Worm (Caenorhabditis elegans): Measurements from ENCODE around the gene M04G7.5.

ce11 chrIV:438384-438783 is 16.5 kb upstream of the M04G7.5 start:
- no peak for TF ChIP-seq ztf-25 (GFP tag; IDR thresholded peaks at IDR 0.05)
- no peak for TF ChIP-seq snpc-1.3 (tag; optimal IDR thresholded peaks at IDR 0.05; ENCODE audit: insufficient read depth)
- TF ChIP-seq attf-3 (GFP tag; conservative IDR thresholded peaks at IDR 0.05), result no peak
- TF ChIP-seq Y67H2A.10 (GFP tag; conservative IDR thresholded peaks at IDR 0.05), result no peak
- TF ChIP-seq lin-40 (tag; optimal IDR thresholded peaks at IDR 0.05), result no peak
- no peak for TF ChIP-seq madf-8 (GFP tag; conservative IDR thresholded peaks at IDR 0.05)
- no peak for TF ChIP-seq F39B2.1 (GFP tag; IDR thresholded peaks at IDR 0.05)
- TF ChIP-seq efl-1 (GFP tag; optimal IDR thresholded peaks at IDR 0.05), result no peak
- no peak for TF ChIP-seq dpl-1 (GFP tag; optimal IDR thresholded peaks at IDR 0.05)
- TF ChIP-seq hmg-1.2 (GFP tag; IDR thresholded peaks at IDR 0.05), result no peak
- no peak for TF ChIP-seq fkh-3 (tag; optimal IDR thresholded peaks at IDR 0.05)
- TF ChIP-seq nfya-1 (tag; optimal IDR thresholded peaks at IDR 0.05; ENCODE audit: borderline replicate concordance, insufficient read depth), result no peak
- no peak for TF ChIP-seq nfya-2 (GFP tag; IDR thresholded peaks at IDR 0.05)
